Worm (Caenorhabditis elegans) whole organism, L3 larva: ENCODE results near the gene R31.2.

ENCODE experiments used
- aly-2 ChIP-seq: fragments of 150-350 bp; optimal IDR thresholded peaks from 2 replicates; lab custom pipeline; 2014; ENCODE audit warnings: missing biosample characterization, missing genetic modification characterization
- ama-1 ChIP-seq: fragments of 150-350 bp; optimal IDR thresholded peaks from 2 replicates; lab custom pipeline; 2018
- ceh-28 ChIP-seq: fragments of 150-350 bp; optimal IDR thresholded peaks from 2 replicates; lab custom pipeline; 2014; ENCODE audit warnings: missing biosample characterization, missing genetic modification reagents, missing genetic modification characterization
- ceh-9 ChIP-seq: sonication (generic microtip); optimal IDR thresholded peaks from 2 replicates; lab custom pipeline; 2018; ENCODE audit warnings: missing biosample characterization, missing genetic modification characterization
- egl-27 ChIP-seq: sonication (generic microtip); optimal IDR thresholded peaks from 4 replicates; lab custom pipeline; 2017; ENCODE audit warnings: missing biosample characterization, missing genetic modification reagents, missing genetic modification characterization
- egl-5 ChIP-seq: fragments of 150-350 bp; optimal IDR thresholded peaks from 2 replicates; lab custom pipeline; 2017; ENCODE audit warnings: missing biosample characterization, missing genetic modification reagents, missing genetic modification characterization, inconsistent platforms
- elt-1 ChIP-seq: fragments of 150-350 bp; optimal IDR thresholded peaks from 2 replicates; lab custom pipeline; 2014; ENCODE audit warnings: missing biosample characterization, missing genetic modification characterization
- elt-2 ChIP-seq: sonication (generic microtip); optimal IDR thresholded peaks from 2 replicates; lab custom pipeline; 2016; ENCODE audit warnings: missing genetic modification reagents, mild to moderate bottlenecking, missing genetic modification characterization, missing compliant biosample characterization
- eor-1 ChIP-seq, 2 experiments: fragments of 150-350 bp; optimal IDR thresholded peaks; 2 replicates each; lab custom pipeline; 2014 to 2018; ENCODE audit warnings: missing biosample characterization in 2 of 2, missing genetic modification characterization in 2 of 2
- fkh-2 ChIP-seq: fragments of 150-350 bp; optimal IDR thresholded peaks from 2 replicates; lab custom pipeline; 2014; ENCODE audit warnings: missing biosample characterization, missing genetic modification reagents, missing genetic modification characterization
- fos-1 ChIP-seq: fragments of 150-350 bp; optimal IDR thresholded peaks from 2 replicates; lab custom pipeline; 2014; ENCODE audit warnings: missing biosample characterization, missing genetic modification characterization
- hmg-11 ChIP-seq: sonication (generic microtip); optimal IDR thresholded peaks from 2 replicates; lab custom pipeline; 2016; ENCODE audit warnings: missing genetic modification characterization, missing compliant biosample characterization
- jun-1 ChIP-seq: fragments of 150-350 bp; optimal IDR thresholded peaks from 2 replicates; lab custom pipeline; 2014; ENCODE audit warnings: missing biosample characterization, missing genetic modification reagents, missing genetic modification characterization
- lin-15B ChIP-seq: fragments of 150-350 bp; optimal IDR thresholded peaks from 2 replicates; lab custom pipeline; 2014; ENCODE audit warnings: missing biosample characterization, missing genetic modification characterization
- lin-39 ChIP-seq: fragments of 150-350 bp; optimal IDR thresholded peaks from 2 replicates; lab custom pipeline; 2018; ENCODE audit warnings: missing biosample characterization, missing genetic modification reagents, missing genetic modification characterization
- lsy-12 ChIP-seq: sonication (generic microtip); optimal IDR thresholded peaks from 2 replicates; lab custom pipeline; 2016; ENCODE audit warnings: mild to moderate bottlenecking, missing genetic modification characterization, missing compliant biosample characterization
- mdl-1 ChIP-seq: fragments of 150-350 bp; optimal IDR thresholded peaks from 2 replicates; lab custom pipeline; 2014; ENCODE audit warnings: missing biosample characterization, missing genetic modification characterization
- nhr-23 ChIP-seq: fragments of 150-350 bp; optimal IDR thresholded peaks from 2 replicates; lab custom pipeline; 2014; ENCODE audit warnings: missing biosample characterization, missing genetic modification reagents, missing genetic modification characterization
- nhr-237 ChIP-seq: fragments of 150-350 bp; optimal IDR thresholded peaks from 2 replicates; lab custom pipeline; 2014; ENCODE audit warnings: missing biosample characterization, missing genetic modification characterization
- nhr-25 ChIP-seq: sonication (generic microtip); optimal IDR thresholded peaks from 2 replicates; lab custom pipeline; 2017; ENCODE audit warnings: missing biosample characterization, missing genetic modification characterization
- nhr-76 ChIP-seq: fragments of 150-350 bp; sonication (generic microtip); optimal IDR thresholded peaks from 5 replicates; lab custom pipeline; 2014; ENCODE audit warnings: missing biosample characterization, missing genetic modification characterization
- pha-4 ChIP-seq: fragments of 150-350 bp; optimal IDR thresholded peaks from 2 replicates; lab custom pipeline; 2014; ENCODE audit warnings: missing biosample characterization, missing genetic modification reagents, missing genetic modification characterization
- pqm-1 ChIP-seq: fragments of 150-350 bp; optimal IDR thresholded peaks from 2 replicates; lab custom pipeline; 2017; ENCODE audit warnings: missing biosample characterization, missing genetic modification characterization, inconsistent platforms
- sea-2 ChIP-seq: fragments of 150-350 bp; sonication (generic microtip); optimal IDR thresholded peaks from 4 replicates; lab custom pipeline; 2014; ENCODE audit warnings: missing biosample characterization, missing genetic modification reagents, missing genetic modification characterization
- skn-1 ChIP-seq: fragments of 150-350 bp; optimal IDR thresholded peaks from 2 replicates; lab custom pipeline; 2014; ENCODE audit warnings: missing biosample characterization, missing genetic modification characterization
- tbx-2 ChIP-seq: sonication (generic microtip); optimal IDR thresholded peaks from 2 replicates; lab custom pipeline; 2016; ENCODE audit warnings: mild to moderate bottlenecking, missing genetic modification characterization, missing compliant biosample characterization
- unc-39 ChIP-seq: sonication (generic microtip); optimal IDR thresholded peaks from 4 replicates; lab custom pipeline; 2017; ENCODE audit warnings: missing biosample characterization, missing genetic modification characterization
- unc-62 ChIP-seq: fragments of 150-350 bp; sonication (generic microtip); optimal IDR thresholded peaks from 4 replicates; lab custom pipeline; 2014; ENCODE audit warnings: missing biosample characterization, missing genetic modification reagents, missing genetic modification characterization
- zag-1 ChIP-seq: fragments of 150-350 bp; optimal IDR thresholded peaks from 2 replicates; lab custom pipeline; 2014; ENCODE audit warnings: missing biosample characterization, missing genetic modification characterization
- ztf-4 ChIP-seq: fragments of 150-350 bp; optimal IDR thresholded peaks from 2 replicates; lab custom pipeline; 2014; ENCODE audit warnings: missing biosample characterization, missing genetic modification characterization

The R31.2 gene

DNA sequence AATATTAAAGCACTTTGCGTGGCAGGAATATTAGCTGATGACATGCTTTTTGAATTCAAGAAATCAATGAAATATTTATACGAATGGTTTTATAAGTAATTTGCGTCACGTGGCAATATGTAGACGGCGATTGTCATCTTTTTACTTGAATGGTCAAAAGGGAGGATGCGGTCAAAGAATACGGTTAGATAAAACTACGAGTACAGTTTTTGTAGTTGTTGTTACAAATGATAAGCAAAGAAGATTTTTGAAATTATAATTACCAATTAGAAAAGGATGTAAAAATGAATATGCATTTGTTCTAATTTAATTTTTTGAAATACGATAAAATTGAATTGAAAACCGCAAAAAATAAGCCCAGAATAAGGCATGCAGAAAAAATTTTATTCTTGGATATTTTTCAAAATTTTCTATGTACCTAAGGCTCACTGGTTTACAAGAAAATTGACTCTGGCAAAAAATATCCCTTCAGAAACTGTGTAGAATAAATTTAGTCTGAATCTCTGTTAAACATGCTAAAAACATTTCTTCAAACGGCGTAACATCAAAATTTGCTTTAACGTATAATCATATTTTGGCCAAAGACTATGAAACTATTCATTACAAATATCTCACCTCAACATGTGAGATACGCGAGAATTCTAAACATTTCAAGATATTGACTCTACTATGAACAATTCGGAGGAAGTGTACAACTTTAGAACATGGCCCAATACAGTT, 26.1 kb upstream of the R31.2 start, which contains the start of the genes sodh-2 and srx-76:
Gene sodh-2, minus strand, starts transcription at position 101 of the 720 bp plus-strand sequence.
Gene srx-76, plus strand, starts transcription at position 670 of the 720 bp plus-strand sequence.
- no peak for TF ChIP-seq ceh-9 (tag; lab: Kevin White, UChicago)
- no peak for TF ChIP-seq unc-62 (GFP tag; lab: Kevin White, UChicago)
- no peak for TF ChIP-seq lin-15B (tag; lab: Kevin White, UChicago)
- no peak for TF ChIP-seq eor-1 (tag; optimal IDR thresholded peaks at IDR 0.05; lab: Kevin White, UChicago)
- TF ChIP-seq hmg-11, result no peak
- no peak for TF ChIP-seq zag-1 (tag; lab: Kevin White, UChicago)
- TF ChIP-seq egl-27 (tag; lab: Kevin White, UChicago), result no peak
- TF ChIP-seq nhr-76 (tag; lab: Kevin White, UChicago), result no peak

DNA sequence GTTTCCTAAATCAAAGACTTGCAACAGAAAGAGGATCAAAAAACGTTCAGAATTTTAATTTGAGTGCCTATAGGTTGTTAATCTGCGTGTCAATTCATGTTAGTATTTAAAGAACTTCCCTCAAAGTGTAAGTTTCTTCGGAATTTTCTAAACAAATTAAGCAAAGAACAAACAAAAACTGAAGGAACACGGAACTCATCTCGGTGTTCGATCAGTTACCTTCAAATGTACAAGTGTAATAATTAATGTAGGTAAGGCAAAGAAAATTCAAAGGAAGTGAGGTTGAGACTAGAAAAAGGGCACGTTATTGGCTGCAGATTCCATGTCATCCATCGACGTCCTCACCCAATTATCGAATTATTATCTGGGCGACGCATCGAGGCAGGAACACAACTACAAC, 23.4 kb upstream of the R31.2 start, which contains the start of gene K12G11.6:
Gene K12G11.6, plus strand, starts transcription at position 357 of the 400 bp plus-strand sequence.
- TF ChIP-seq skn-1 (tag; lab: Kevin White, UChicago), result no peak
- no peak for TF ChIP-seq aly-2 (tag; lab: Kevin White, UChicago)
- TF ChIP-seq fkh-2 (tag; lab: Kevin White, UChicago), result no peak
- TF ChIP-seq ceh-28 (tag; lab: Kevin White, UChicago), result no peak
- TF ChIP-seq lin-15B (tag; lab: Kevin White, UChicago), result no peak
- TF ChIP-seq elt-1 (tag; lab: Kevin White, UChicago), result no peak
- TF ChIP-seq unc-39 (tag; lab: Kevin White, UChicago), result no peak
- TF ChIP-seq lsy-12 (tag; lab: Kevin White, UChicago), result no peak
- TF ChIP-seq ama-1 (lab: Kevin White, UChicago), result no peak
- TF ChIP-seq nhr-237 (tag; lab: Kevin White, UChicago), result no peak
- no peak for TF ChIP-seq mdl-1 (tag; lab: Kevin White, UChicago)
- TF ChIP-seq zag-1 (tag; lab: Kevin White, UChicago), result no peak
- TF ChIP-seq tbx-2 (tag; lab: Kevin White, UChicago), result no peak

DNA sequence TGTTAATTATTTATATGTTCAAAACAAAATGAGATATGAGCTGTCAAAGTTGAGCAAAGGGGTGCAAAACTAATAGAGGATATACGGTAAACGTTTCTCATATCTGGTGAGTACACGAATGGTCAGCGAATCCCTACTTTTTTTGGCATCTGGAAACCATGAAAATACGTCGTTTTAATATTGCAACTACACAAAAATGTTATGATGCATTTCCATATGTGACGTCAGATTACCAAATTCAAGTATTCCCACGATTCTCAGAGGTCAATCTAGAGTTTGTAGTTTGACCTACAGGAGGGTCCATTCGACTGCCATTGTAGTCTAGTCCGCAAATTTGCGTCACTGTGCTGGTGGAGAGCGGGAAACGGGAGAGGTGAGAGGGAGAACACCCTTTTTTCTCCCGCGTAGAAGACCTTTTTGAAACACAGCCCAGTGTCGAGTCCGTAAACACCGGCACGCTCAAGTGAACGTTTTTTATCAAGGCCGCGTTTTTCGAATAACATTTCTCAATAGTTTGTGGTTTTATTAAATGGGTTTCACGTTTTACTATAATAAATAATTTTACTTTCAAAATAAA, 21.0 kb upstream of the R31.2 start:
- peak; percentile 9 for TF ChIP-seq hmg-11
- peak; percentile 57 for TF ChIP-seq pha-4 (tag; lab: Kevin White, UChicago)
- no peak for TF ChIP-seq sea-2 (GFP tag; lab: Kevin White, UChicago)
- TF ChIP-seq jun-1, result no peak
- TF ChIP-seq fkh-2 (tag; lab: Kevin White, UChicago), result no peak
- TF ChIP-seq nhr-23 (tag; lab: Kevin White, UChicago), result peak; percentile 36
- TF ChIP-seq pqm-1 (tag; lab: Kevin White, UChicago), result peak; percentile 24
- no peak for TF ChIP-seq ztf-4 (tag; lab: Kevin White, UChicago)
- peak; percentile 60 for TF ChIP-seq elt-2
- TF ChIP-seq lin-15B (tag; lab: Kevin White, UChicago), result peak; percentile 38
- TF ChIP-seq nhr-25 (tag; lab: Kevin White, UChicago), result peak; percentile 84
- TF ChIP-seq, all 47 proteins: peak for 7

DNA sequence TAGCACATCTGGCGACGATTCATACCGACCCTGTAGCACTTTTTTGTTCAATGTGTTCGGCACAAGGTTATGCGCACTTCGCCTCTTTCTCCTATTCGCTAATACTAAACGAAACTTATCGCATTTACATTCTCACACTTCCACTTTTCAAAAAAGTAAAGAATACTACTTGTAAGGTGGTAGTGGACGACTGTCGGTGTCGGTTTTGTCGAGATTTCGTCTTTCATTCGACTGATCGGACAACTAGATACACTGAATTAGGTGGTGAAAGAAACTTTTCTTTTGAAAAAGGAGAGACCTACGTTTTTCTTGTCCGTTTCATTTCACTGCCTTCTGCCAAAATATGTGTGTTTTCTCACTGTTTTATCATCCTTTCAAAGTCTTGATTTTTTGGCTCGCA, 19.8 kb upstream of the R31.2 start:
- no peak for TF ChIP-seq aly-2 (tag; lab: Kevin White, UChicago)
- TF ChIP-seq nhr-25 (tag; lab: Kevin White, UChicago), result peak; percentile 19
- TF ChIP-seq fos-1 (tag; lab: Kevin White, UChicago), result no peak

ce11 chrV:11899149-11899548, 18.2 kb upstream of the R31.2 start, which contains the start of gene sma-1:
Gene sma-1 (plus strand): TSS chrV:11899449.
- TF ChIP-seq nhr-23 (tag; lab: Kevin White, UChicago) (no peak), lin-39 (tag; lab: Kevin White, UChicago) (no peak), egl-5 (tag; lab: Kevin White, UChicago) (no peak), hmg-11 (no peak), ceh-9 (tag; lab: Kevin White, UChicago) (no peak), lin-15B (tag; lab: Kevin White, UChicago) (no peak), ztf-4 (tag; lab: Kevin White, UChicago) (no peak), pha-4 (tag; lab: Kevin White, UChicago) (no peak)
